Fruit fly (Drosophila melanogaster): Measurements from ENCODE around the gene CG14983.
A peak's percentile ranks its signal among the peaks of the same experiment; 100 is the strongest.

The CG14983 gene

DNA sequence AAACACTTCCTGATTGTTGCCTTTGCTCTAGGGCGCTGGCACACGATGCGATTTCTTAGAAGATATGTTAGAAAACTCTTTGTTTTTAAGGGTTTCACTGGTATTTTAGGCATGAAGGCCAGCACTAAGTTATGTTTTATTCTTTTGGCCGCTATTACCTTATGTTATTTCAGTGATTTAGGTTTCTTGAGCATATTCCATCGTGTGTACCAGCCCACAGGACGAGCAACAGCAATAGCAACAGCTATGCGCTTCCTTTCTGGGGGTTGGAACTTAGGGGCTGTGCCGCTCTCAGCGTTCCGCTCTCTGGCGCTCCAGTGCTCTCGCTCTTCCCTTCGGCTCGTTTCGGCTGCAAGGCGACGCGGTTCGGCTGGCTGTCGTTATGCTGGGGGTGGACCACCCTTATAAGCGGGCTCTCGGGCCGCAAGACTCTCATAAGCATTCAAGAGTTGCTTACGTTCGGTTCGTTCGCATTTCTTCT lies 34.4 kb upstream of the CG14983 start, which contains the start of gene scrt (continued):
- TF ChIP-seq CG31388 (GFP tag; optimal IDR thresholded peaks at IDR 0.05): no peak
- no peak for TF ChIP-seq fd3F (GFP tag; optimal IDR thresholded peaks at IDR 0.05)
- TF ChIP-seq Dek (tag; optimal IDR thresholded peaks at IDR 0.05): no peak
- TF ChIP-seq CG12071 (GFP tag; optimal IDR thresholded peaks at IDR 0.05): no peak
- TF ChIP-seq YL-1 (GFP tag; optimal IDR thresholded peaks at IDR 0.05): no peak
- TF ChIP-seq tin (GFP tag; optimal IDR thresholded peaks at IDR 0.05): peak; percentile 9
- peak; percentile 62 for TF ChIP-seq CG18262 (tag; optimal IDR thresholded peaks at IDR 0.05)
- TF ChIP-seq CG14667 (GFP tag; IDR thresholded peaks at IDR 0.05): no peak; the same call in 1 of the 2 replicates
- TF ChIP-seq psq (GFP tag; optimal IDR thresholded peaks at IDR 0.05): no peak
- TF ChIP-seq CG10565 (GFP tag; optimal IDR thresholded peaks at IDR 0.05): no peak
- TF ChIP-seq gem (tag; optimal IDR thresholded peaks at IDR 0.05): peak; percentile 86
- TF ChIP-seq CG42726 (GFP tag; IDR thresholded peaks at IDR 0.05; ENCODE audit: partially characterized antibody): no peak
- TF ChIP-seq CG6689 (GFP tag; IDR thresholded peaks at IDR 0.05): no peak
- TF ChIP-seq pzg (GFP tag; optimal IDR thresholded peaks at IDR 0.05): no peak
- TF ChIP-seq Rfx (GFP tag; IDR thresholded peaks at IDR 0.05): peak; percentile 32; the same call in 1 of the 2 replicates
- no peak for TF ChIP-seq klu (GFP tag; IDR thresholded peaks at IDR 0.05)
- peak in 1 of 2 experiments; percentile 63 for TF ChIP-seq bsh (GFP tag; optimal IDR thresholded peaks at IDR 0.05)
- no peak for TF ChIP-seq CrebB (tag; optimal IDR thresholded peaks at IDR 0.05)
- no peak; the same call in 2 of the 3 replicates for TF ChIP-seq Dbx (GFP tag; IDR thresholded peaks at IDR 0.05)
- no peak for TF ChIP-seq CG8944 (GFP tag; optimal IDR thresholded peaks at IDR 0.05)
- no peak for TF ChIP-seq HLHmδ (GFP tag; optimal IDR thresholded peaks at IDR 0.05)
- peak; percentile 42; the same call in 1 of the 3 replicates for TF ChIP-seq CG34224 (GFP tag; IDR thresholded peaks at IDR 0.05; ENCODE audit: partially characterized antibody)
- no peak for TF ChIP-seq CG1832 (GFP tag; optimal IDR thresholded peaks at IDR 0.05)
- TF ChIP-seq HmgZ (tag; optimal IDR thresholded peaks at IDR 0.05): peak; percentile 51
- TF ChIP-seq NfI (GFP tag; optimal IDR thresholded peaks at IDR 0.05): no peak
- TF ChIP-seq Antp (GFP tag; optimal IDR thresholded peaks at IDR 0.05): peak; percentile 4
- peak; percentile 59 for TF ChIP-seq HLH4C (GFP tag; IDR thresholded peaks at IDR 0.05; ENCODE audit: partially characterized antibody)
- TF ChIP-seq CG11398 (GFP tag; optimal IDR thresholded peaks at IDR 0.05): peak; percentile 22
- TF ChIP-seq emc (GFP tag; optimal IDR thresholded peaks at IDR 0.05): no peak
- peak; percentile 21 for TF ChIP-seq Bdp1 (GFP tag; optimal IDR thresholded peaks at IDR 0.05)
- TF ChIP-seq CG8478 (optimal IDR thresholded peaks at IDR 0.05): no peak
- no peak for TF ChIP-seq ATbp (GFP tag; optimal IDR thresholded peaks at IDR 0.05)
- TF ChIP-seq exex (tag; optimal IDR thresholded peaks at IDR 0.05): no peak
- no peak for TF ChIP-seq trem (tag; optimal IDR thresholded peaks at IDR 0.05)
- TF ChIP-seq h (optimal IDR thresholded peaks at IDR 0.05): no peak
- TF ChIP-seq CG17802 (tag; optimal IDR thresholded peaks at IDR 0.05): peak; percentile 7
- peak; percentile 16 for TF ChIP-seq CG1602 (GFP tag; optimal IDR thresholded peaks at IDR 0.05)
- no peak; the same call in 2 of the 3 replicates for TF ChIP-seq CG7963 (GFP tag; IDR thresholded peaks at IDR 0.05; ENCODE audit: partially characterized antibody)
- no peak for TF ChIP-seq B-H1 (GFP tag; IDR thresholded peaks at IDR 0.05)
- no peak for TF ChIP-seq jumu (GFP tag; optimal IDR thresholded peaks at IDR 0.05)
- peak; percentile 28 for TF ChIP-seq CG12219 (GFP tag; optimal IDR thresholded peaks at IDR 0.05)

DNA sequence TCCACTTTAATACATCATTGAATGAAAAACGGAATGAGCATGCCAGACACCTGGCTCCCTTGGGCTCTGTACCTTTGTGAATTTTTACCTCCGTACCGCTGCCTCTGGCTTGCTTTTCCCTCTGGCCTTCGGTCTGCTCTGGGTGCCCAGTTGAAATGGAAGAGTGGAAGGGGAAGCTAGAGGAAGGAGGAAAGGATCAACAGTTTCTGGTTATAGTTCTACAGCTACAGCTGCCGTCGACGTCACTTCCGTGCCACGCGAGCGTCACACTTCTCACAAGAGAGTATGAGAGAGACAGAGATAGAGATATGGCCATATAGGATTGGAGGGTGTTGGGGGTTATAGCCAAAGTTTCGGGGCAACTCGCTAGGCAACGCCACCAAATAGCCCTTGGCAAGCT lies 30.9 kb upstream of the CG14983 start:
- no peak for TF ChIP-seq schlank (tag; optimal IDR thresholded peaks at IDR 0.05)
- TF ChIP-seq Ets65A (GFP tag): peak; percentile 72
- no peak for TF ChIP-seq CG13775 (GFP tag; optimal IDR thresholded peaks at IDR 0.05)
- TF ChIP-seq CG1832 (GFP tag; optimal IDR thresholded peaks at IDR 0.05): peak; percentile 23
- TF ChIP-seq CG6791 (GFP tag; IDR thresholded peaks at IDR 0.05; ENCODE audit: partially characterized antibody): peak; percentile 33; the same call in 1 of the 3 replicates
- TF ChIP-seq Hr39 (optimal IDR thresholded peaks at IDR 0.05): no peak
- peak; percentile 54 for TF ChIP-seq ac (GFP tag; optimal IDR thresholded peaks at IDR 0.05)
- TF ChIP-seq pros (GFP tag; optimal IDR thresholded peaks at IDR 0.05): peak; percentile 64
- TF ChIP-seq kni (GFP tag; optimal IDR thresholded peaks at IDR 0.05): peak; percentile 30
- peak; percentile 38 for TF ChIP-seq Hey (tag; optimal IDR thresholded peaks at IDR 0.05)
- peak; percentile 25; the same call in 1 of the 2 replicates for TF ChIP-seq crol (GFP tag; IDR thresholded peaks at IDR 0.05)
- TF ChIP-seq CG13894 (tag; optimal IDR thresholded peaks at IDR 0.05): peak; percentile 30
- TF ChIP-seq CG14965 (GFP tag; optimal IDR thresholded peaks at IDR 0.05; ENCODE audit: borderline replicate concordance): no peak
